Worm (Caenorhabditis elegans) whole organism, L2 larva: Measurements from ENCODE around the gene dnj-5.

ENCODE experiments used
- C34F6.9 ChIP-seq: fragments of 150-350 bp; optimal IDR thresholded peaks from 2 replicates; lab custom pipeline; 2014; ENCODE audit warnings: missing biosample characterization, missing genetic modification characterization
- R02D3.7 ChIP-seq: fragments of 150-350 bp; optimal IDR thresholded peaks from 2 replicates; lab custom pipeline; 2014; ENCODE audit warnings: missing biosample characterization, missing genetic modification characterization
- lsy-2 ChIP-seq, 2 experiments: fragments of 150-350 bp in 1 of 2; sonication (generic microtip) in 1 of 2; optimal IDR thresholded peaks; 2 replicates each; lab custom pipeline; 2014 to 2017; ENCODE audit warnings: missing biosample characterization in 2 of 2, missing genetic modification characterization in 2 of 2
- nhr-11 ChIP-seq: fragments of 150-350 bp; optimal IDR thresholded peaks from 2 replicates; lab custom pipeline; 2014; ENCODE audit warnings: missing biosample characterization, missing genetic modification characterization
- snpc-4 ChIP-seq: fragments of 150-350 bp; optimal IDR thresholded peaks from 2 replicates; lab custom pipeline; 2014; ENCODE audit warnings: missing biosample characterization, missing genetic modification characterization

- TF ChIP-seq C34F6.9, result no peak
- no peak for TF ChIP-seq nhr-11 (tag; lab: Kevin White, UChicago)
- TF ChIP-seq snpc-4 (tag; lab: Kevin White, UChicago), result no peak
- TF ChIP-seq lsy-2 (tag; optimal IDR thresholded peaks at IDR 0.05; lab: Kevin White, UChicago), result peak in 1 of 2 experiments; percentile 15
- TF ChIP-seq R02D3.7 (tag; lab: Kevin White, UChicago), result no peak
Measured at ce11 chrII:6870803-6871202, 12.7 kb upstream of the dnj-5 start, which contains the start of gene clhm-1.
